Worm (Caenorhabditis elegans) whole organism, L3 larva: ENCODE data around the gene K03H6.5.

ENCODE experiments used
- R02D3.7 ChIP-seq: fragments of 150-350 bp; optimal IDR thresholded peaks from 2 replicates; lab custom pipeline; 2014; ENCODE audit warnings: missing biosample characterization, missing genetic modification characterization
- ZK546.5 ChIP-seq: sonication (generic microtip); optimal IDR thresholded peaks from 2 replicates; lab custom pipeline; 2017; ENCODE audit warnings: missing biosample characterization, missing genetic modification characterization
- aly-2 ChIP-seq: fragments of 150-350 bp; optimal IDR thresholded peaks from 2 replicates; lab custom pipeline; 2014; ENCODE audit warnings: missing biosample characterization, missing genetic modification characterization
- ceh-28 ChIP-seq: fragments of 150-350 bp; optimal IDR thresholded peaks from 2 replicates; lab custom pipeline; 2014; ENCODE audit warnings: missing biosample characterization, missing genetic modification reagents, missing genetic modification characterization
- ceh-82 ChIP-seq: fragments of 150-350 bp; optimal IDR thresholded peaks from 2 replicates; lab custom pipeline; 2014; ENCODE audit warnings: missing biosample characterization, missing genetic modification characterization
- daf-12 ChIP-seq: fragments of 150-350 bp; optimal IDR thresholded peaks from 2 replicates; lab custom pipeline; 2014; ENCODE audit warnings: missing biosample characterization, missing genetic modification reagents, missing genetic modification characterization
- egl-5 ChIP-seq: fragments of 150-350 bp; optimal IDR thresholded peaks from 2 replicates; lab custom pipeline; 2017; ENCODE audit warnings: missing biosample characterization, missing genetic modification reagents, missing genetic modification characterization, inconsistent platforms
- elt-1 ChIP-seq: fragments of 150-350 bp; optimal IDR thresholded peaks from 2 replicates; lab custom pipeline; 2014; ENCODE audit warnings: missing biosample characterization, missing genetic modification characterization
- elt-2 ChIP-seq: sonication (generic microtip); optimal IDR thresholded peaks from 2 replicates; lab custom pipeline; 2016; ENCODE audit warnings: missing genetic modification reagents, mild to moderate bottlenecking, missing genetic modification characterization, missing compliant biosample characterization
- elt-3 ChIP-seq, 3 experiments: fragments of 150-350 bp in 1 of 3; sonication (generic microtip) in 2 of 3; optimal IDR thresholded peaks; 2 replicates in 2 of 3; 4 replicates in 1 of 3; lab custom pipeline; 2014 to 2017; ENCODE audit warnings: missing biosample characterization in 3 of 3, missing genetic modification characterization in 3 of 3
- eor-1 ChIP-seq, 2 experiments: fragments of 150-350 bp; optimal IDR thresholded peaks; 2 replicates each; lab custom pipeline; 2014 to 2018; ENCODE audit warnings: missing biosample characterization in 2 of 2, missing genetic modification characterization in 2 of 2
- fkh-10 ChIP-seq: sonication (generic microtip); optimal IDR thresholded peaks from 2 replicates; lab custom pipeline; 2017; ENCODE audit warnings: missing biosample characterization, missing genetic modification reagents, missing genetic modification characterization
- fos-1 ChIP-seq: fragments of 150-350 bp; optimal IDR thresholded peaks from 2 replicates; lab custom pipeline; 2014; ENCODE audit warnings: missing biosample characterization, missing genetic modification characterization
- hmg-11 ChIP-seq: sonication (generic microtip); optimal IDR thresholded peaks from 2 replicates; lab custom pipeline; 2016; ENCODE audit warnings: missing genetic modification characterization, missing compliant biosample characterization
- jun-1 ChIP-seq: fragments of 150-350 bp; optimal IDR thresholded peaks from 2 replicates; lab custom pipeline; 2014; ENCODE audit warnings: missing biosample characterization, missing genetic modification reagents, missing genetic modification characterization
- lin-15B ChIP-seq: fragments of 150-350 bp; optimal IDR thresholded peaks from 2 replicates; lab custom pipeline; 2014; ENCODE audit warnings: missing biosample characterization, missing genetic modification characterization
- lin-39 ChIP-seq: fragments of 150-350 bp; optimal IDR thresholded peaks from 2 replicates; lab custom pipeline; 2018; ENCODE audit warnings: missing biosample characterization, missing genetic modification reagents, missing genetic modification characterization
- lsy-12 ChIP-seq: sonication (generic microtip); optimal IDR thresholded peaks from 2 replicates; lab custom pipeline; 2016; ENCODE audit warnings: mild to moderate bottlenecking, missing genetic modification characterization, missing compliant biosample characterization
- mdl-1 ChIP-seq: fragments of 150-350 bp; optimal IDR thresholded peaks from 2 replicates; lab custom pipeline; 2014; ENCODE audit warnings: missing biosample characterization, missing genetic modification characterization
- mml-1 ChIP-seq: fragments of 150-350 bp; sonication (generic microtip); optimal IDR thresholded peaks from 3 replicates; lab custom pipeline; 2014; ENCODE audit warnings: missing biosample characterization, missing genetic modification characterization
- nfya-1 ChIP-seq: sonication (generic microtip); optimal IDR thresholded peaks from 2 replicates; lab custom pipeline; 2017; ENCODE audit warnings: missing genetic modification characterization, mild to moderate bottlenecking, missing compliant biosample characterization, antibody characterized with exemption, moderate library complexity; ENCODE audit not compliant: insufficient read depth
- nhr-11 ChIP-seq: fragments of 150-350 bp; optimal IDR thresholded peaks from 2 replicates; lab custom pipeline; 2014; ENCODE audit warnings: missing biosample characterization, missing genetic modification characterization
- nhr-12 ChIP-seq: fragments of 150-350 bp; optimal IDR thresholded peaks from 2 replicates; lab custom pipeline; 2014; ENCODE audit warnings: missing biosample characterization, missing genetic modification characterization
- nhr-23 ChIP-seq: fragments of 150-350 bp; optimal IDR thresholded peaks from 2 replicates; lab custom pipeline; 2014; ENCODE audit warnings: missing biosample characterization, missing genetic modification reagents, missing genetic modification characterization
- nhr-25 ChIP-seq: sonication (generic microtip); optimal IDR thresholded peaks from 2 replicates; lab custom pipeline; 2017; ENCODE audit warnings: missing biosample characterization, missing genetic modification characterization
- nhr-28 ChIP-seq: fragments of 150-350 bp; optimal IDR thresholded peaks from 2 replicates; lab custom pipeline; 2014; ENCODE audit warnings: missing biosample characterization, missing genetic modification characterization
- nhr-43 ChIP-seq: sonication (generic microtip); optimal IDR thresholded peaks from 2 replicates; lab custom pipeline; 2016; ENCODE audit warnings: mild to moderate bottlenecking, missing genetic modification characterization, missing compliant biosample characterization; ENCODE audit not compliant: poor library complexity, severe bottlenecking
- nhr-67 ChIP-seq: fragments of 150-350 bp; optimal IDR thresholded peaks from 2 replicates; lab custom pipeline; 2014; ENCODE audit warnings: missing biosample characterization, missing genetic modification characterization
- nhr-76 ChIP-seq: fragments of 150-350 bp; sonication (generic microtip); optimal IDR thresholded peaks from 5 replicates; lab custom pipeline; 2014; ENCODE audit warnings: missing biosample characterization, missing genetic modification characterization
- pha-4 ChIP-seq: fragments of 150-350 bp; optimal IDR thresholded peaks from 2 replicates; lab custom pipeline; 2014; ENCODE audit warnings: missing biosample characterization, missing genetic modification reagents, missing genetic modification characterization
- pqm-1 ChIP-seq: fragments of 150-350 bp; optimal IDR thresholded peaks from 2 replicates; lab custom pipeline; 2017; ENCODE audit warnings: missing biosample characterization, missing genetic modification characterization, inconsistent platforms
- sea-2 ChIP-seq: fragments of 150-350 bp; sonication (generic microtip); optimal IDR thresholded peaks from 4 replicates; lab custom pipeline; 2014; ENCODE audit warnings: missing biosample characterization, missing genetic modification reagents, missing genetic modification characterization
- skn-1 ChIP-seq: fragments of 150-350 bp; optimal IDR thresholded peaks from 2 replicates; lab custom pipeline; 2014; ENCODE audit warnings: missing biosample characterization, missing genetic modification characterization
- snpc-4 ChIP-seq: fragments of 150-350 bp; optimal IDR thresholded peaks from 2 replicates; lab custom pipeline; 2014; ENCODE audit warnings: missing biosample characterization, missing genetic modification characterization
- tbx-2 ChIP-seq: sonication (generic microtip); optimal IDR thresholded peaks from 2 replicates; lab custom pipeline; 2016; ENCODE audit warnings: mild to moderate bottlenecking, missing genetic modification characterization, missing compliant biosample characterization
- unc-39 ChIP-seq: sonication (generic microtip); optimal IDR thresholded peaks from 4 replicates; lab custom pipeline; 2017; ENCODE audit warnings: missing biosample characterization, missing genetic modification characterization
- zag-1 ChIP-seq: fragments of 150-350 bp; optimal IDR thresholded peaks from 2 replicates; lab custom pipeline; 2014; ENCODE audit warnings: missing biosample characterization, missing genetic modification characterization
- ztf-11 ChIP-seq: fragments of 150-350 bp; optimal IDR thresholded peaks from 2 replicates; lab custom pipeline; 2014; ENCODE audit warnings: missing biosample characterization, missing genetic modification characterization

The K03H6.5 gene

ce11 chrIV:1496679-1497033 lies 39.6 kb downstream of the K03H6.5 start:
- TF ChIP-seq R02D3.7 (tag; lab: Kevin White, UChicago) (no peak), skn-1 (tag; lab: Kevin White, UChicago) (no peak), daf-12 (no peak), ZK546.5 (tag; lab: Kevin White, UChicago) (no peak), hmg-11 (no peak), nfya-1 (tag; lab: Kevin White, UChicago) (no peak), elt-3 (tag; optimal IDR thresholded peaks at IDR 0.05; lab: Kevin White, UChicago) (no peak), ceh-82 (no peak), fkh-10 (GFP tag; lab: Kevin White, UChicago) (no peak)

ce11 chrIV:1496017-1496678 lies 40.1 kb downstream of the K03H6.5 start, which contains the start of gene npp-20:
TSS of gene npp-20 (minus strand) at chrIV:1496022.
- peak; percentile 5 for TF ChIP-seq pqm-1 (tag; lab: Kevin White, UChicago)
- TF ChIP-seq snpc-4 (tag; lab: Kevin White, UChicago) = no peak
- TF ChIP-seq pha-4 (tag; lab: Kevin White, UChicago) = peak; percentile 38
- no peak for TF ChIP-seq nhr-67 (tag; lab: Kevin White, UChicago)
- TF ChIP-seq elt-2 (tag; lab: Kevin White, UChicago) = peak; percentile 38
- no peak for TF ChIP-seq nhr-76 (tag; lab: Kevin White, UChicago)
- no peak for TF ChIP-seq aly-2 (tag; lab: Kevin White, UChicago)
- peak; percentile 15 for TF ChIP-seq tbx-2 (tag; lab: Kevin White, UChicago)
- no peak for TF ChIP-seq nhr-12 (tag; lab: Kevin White, UChicago)
- no peak for TF ChIP-seq ZK546.5 (tag; lab: Kevin White, UChicago)
- TF ChIP-seq nhr-23 (tag; lab: Kevin White, UChicago) = peak; percentile 16
- peak; percentile 25 for TF ChIP-seq nhr-25 (tag; lab: Kevin White, UChicago)
- TF ChIP-seq mml-1 (tag; lab: Kevin White, UChicago) = no peak
- TF ChIP-seq ceh-28 (tag; lab: Kevin White, UChicago) = peak; percentile 25
- peak; percentile 50 for TF ChIP-seq nfya-1 (tag; lab: Kevin White, UChicago)
- no peak for TF ChIP-seq ztf-11 (tag; lab: Kevin White, UChicago)
- no peak for TF ChIP-seq lsy-12 (tag; lab: Kevin White, UChicago)
- TF ChIP-seq nhr-28 (tag; lab: Kevin White, UChicago) = no peak
- TF ChIP-seq zag-1 (tag; lab: Kevin White, UChicago) = no peak
- TF ChIP-seq elt-1 (tag; lab: Kevin White, UChicago) = no peak
- peak; percentile 58 for TF ChIP-seq hmg-11
- TF ChIP-seq nhr-43 (tag; lab: Kevin White, UChicago) = no peak
- no peak for TF ChIP-seq unc-39 (tag; lab: Kevin White, UChicago)
- TF ChIP-seq nhr-11 = no peak
- TF ChIP-seq R02D3.7 (tag; lab: Kevin White, UChicago) = no peak
- TF ChIP-seq eor-1 (tag; optimal IDR thresholded peaks at IDR 0.05; lab: Kevin White, UChicago) = no peak
- no peak for TF ChIP-seq egl-5
- TF ChIP-seq lin-15B = peak; percentile 65
- TF ChIP-seq mdl-1 (tag; lab: Kevin White, UChicago) = peak; percentile 15
- TF ChIP-seq lin-39 (tag; lab: Kevin White, UChicago) = no peak
- TF ChIP-seq jun-1 (tag; lab: Kevin White, UChicago) = peak; percentile 6

ce11 chrIV:1484968-1485474 lies 51.2 kb downstream of the K03H6.5 start, which contains the start of gene Y77E11A.16:
TSS of gene Y77E11A.16 (plus strand) at chrIV:1485424.
- TF ChIP-seq nhr-11 (peak; percentile 53), sea-2 (no peak)
- TF ChIP-seq, all 47 proteins: peak for 1

- TF ChIP-seq fos-1 (tag; lab: Kevin White, UChicago) = no peak
- TF ChIP-seq ZK546.5 (tag; lab: Kevin White, UChicago) = no peak
- TF ChIP-seq nfya-1 (tag; lab: Kevin White, UChicago) = no peak
These were observed 57.6 kb downstream of the K03H6.5 start for ce11 chrIV:1478649-1479048.
